Worm (Caenorhabditis elegans) whole organism, early embryonic: ENCODE results near the gene nlp-26.

Experiments used
- B0310.2 ChIP-seq: sonication (generic microtip); optimal IDR thresholded peaks from 2 replicates; lab custom pipeline; 2016; ENCODE audit warnings: mild to moderate bottlenecking, missing genetic modification characterization, missing compliant biosample characterization
- F13C5.2 ChIP-seq: sonication (generic microtip); optimal IDR thresholded peaks from 2 replicates; lab custom pipeline; 2017; ENCODE audit warnings: mild to moderate bottlenecking, missing genetic modification characterization, inconsistent platforms, missing compliant biosample characterization
- aly-1 ChIP-seq: sonication (generic microtip); optimal IDR thresholded peaks from 2 replicates; lab custom pipeline; 2016; ENCODE audit warnings: missing genetic modification characterization, missing compliant biosample characterization
- ama-1 ChIP-seq: fragments of 150-350 bp; optimal IDR thresholded peaks from 2 replicates; lab custom pipeline; 2014
- ceh-13 ChIP-seq: fragments of 200-800 bp; sonication (Bioruptor generic); optimal IDR thresholded peaks from 2 replicates; lab custom pipeline; 2018; ENCODE audit warnings: mild to moderate bottlenecking, missing genetic modification characterization, missing compliant biosample characterization
- ceh-36 ChIP-seq: sonication (generic microtip); optimal IDR thresholded peaks from 2 replicates; lab custom pipeline; 2016; ENCODE audit warnings: missing genetic modification characterization, inconsistent platforms, missing compliant biosample characterization
- ets-7 ChIP-seq: sonication (generic microtip); optimal IDR thresholded peaks from 2 replicates; lab custom pipeline; 2016; ENCODE audit warnings: missing genotype, missing genetic modification characterization, missing compliant biosample characterization
- flt-1 ChIP-seq: fragments of 200-800 bp; sonication (Bioruptor generic); IDR thresholded peaks from 2 replicates; pipeline ENCODE4 v1.3.6; 2022; ENCODE audit warnings: missing genetic modification characterization, missing compliant biosample characterization
- hmbx-1 ChIP-seq: sonication (generic microtip); optimal IDR thresholded peaks from 2 replicates; lab custom pipeline; 2016; ENCODE audit warnings: mild to moderate bottlenecking, missing genetic modification characterization, missing compliant biosample characterization
- hmg-4 ChIP-seq: fragments of 200-800 bp; sonication (Bioruptor generic); optimal IDR thresholded peaks from 2 replicates; lab custom pipeline; 2018; ENCODE audit warnings: mild to moderate bottlenecking, missing genetic modification characterization, missing compliant biosample characterization
- hnd-1 ChIP-seq: sonication (generic microtip); optimal IDR thresholded peaks from 2 replicates; lab custom pipeline; 2016; ENCODE audit warnings: missing genetic modification characterization, missing compliant biosample characterization
- pes-1 ChIP-seq: fragments of 200-800 bp; sonication (Bioruptor generic); IDR thresholded peaks from 2 replicates; pipeline ENCODE4 v1.3.6; 2022; ENCODE audit warnings: missing genetic modification reagents, missing genetic modification characterization, missing compliant biosample characterization
- scrt-1 ChIP-seq: fragments of 200-800 bp; sonication (Bioruptor generic); IDR thresholded peaks from 2 replicates; pipeline ENCODE4 v1.3.6; 2022; ENCODE audit warnings: missing genetic modification characterization, missing compliant biosample characterization
- sea-1 ChIP-seq: fragments of 200-800 bp; sonication (Bioruptor generic); conservative IDR thresholded peaks from 2 replicates; pipeline ENCODE4 v1.3.6; 2022; ENCODE audit warnings: missing genetic modification characterization, missing compliant biosample characterization
- tbx-11 ChIP-seq: fragments of 200-800 bp; sonication (Bioruptor generic); IDR thresholded peaks from 2 replicates; pipeline ENCODE4 v1.3.6; 2022; ENCODE audit warnings: missing genetic modification characterization, missing compliant biosample characterization
- tbx-37 ChIP-seq: fragments of 200-800 bp; sonication (Bioruptor generic); conservative IDR thresholded peaks from 2 replicates; pipeline ENCODE4 v1.3.6; 2022; ENCODE audit warnings: missing genetic modification reagents, missing genetic modification characterization, missing compliant biosample characterization
- tra-4 ChIP-seq: sonication (generic microtip); optimal IDR thresholded peaks from 2 replicates; lab custom pipeline; 2017; ENCODE audit warnings: missing genetic modification characterization, missing compliant biosample characterization

The nlp-26 gene

ce11 chrV:19632948-19633347, 19.7 kb downstream of the nlp-26 start:
- TF ChIP-seq hnd-1 = no peak
- no peak for TF ChIP-seq tra-4 (tag; lab: Kevin White, UChicago)
- no peak for TF ChIP-seq ceh-13
- TF ChIP-seq F13C5.2 (tag; lab: Kevin White, UChicago) = no peak
- no peak for TF ChIP-seq B0310.2 (tag; lab: Kevin White, UChicago)
- no peak for TF ChIP-seq ceh-36
- TF ChIP-seq tbx-11 (GFP tag; lab: Robert Waterston, UW) = no peak
- TF ChIP-seq pes-1 (GFP tag; lab: Robert Waterston, UW) = no peak
- no peak for TF ChIP-seq tbx-37 (GFP tag; lab: Robert Waterston, UW)
- no peak for TF ChIP-seq sea-1 (GFP tag; lab: Robert Waterston, UW)
- no peak for TF ChIP-seq hmg-4

DNA sequence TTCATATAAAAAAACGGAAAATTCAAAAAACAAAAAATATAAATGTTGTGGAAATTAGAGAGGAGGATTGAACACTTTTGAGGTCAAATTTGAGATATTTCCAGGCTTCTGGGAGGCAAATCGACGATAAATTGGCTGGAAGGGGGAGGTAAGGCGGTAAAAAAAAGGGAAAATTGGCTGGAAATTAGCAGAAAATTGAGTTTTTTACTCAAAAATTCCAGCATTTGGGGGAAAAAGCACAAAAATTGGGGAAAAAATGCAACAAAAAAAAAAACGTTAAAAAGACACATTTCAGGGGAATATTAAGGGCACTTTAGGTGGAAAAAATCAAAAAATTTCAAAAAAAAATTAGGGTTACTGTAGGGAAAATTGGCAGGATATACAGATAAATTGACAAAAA, 20.9 kb downstream of the nlp-26 start:
- TF ChIP-seq sea-1 (GFP tag; lab: Robert Waterston, UW) (no peak), tbx-37 (GFP tag; lab: Robert Waterston, UW) (0 out of 2 replicates have a peak, but pooled peaks have one; percentile 8)

DNA sequence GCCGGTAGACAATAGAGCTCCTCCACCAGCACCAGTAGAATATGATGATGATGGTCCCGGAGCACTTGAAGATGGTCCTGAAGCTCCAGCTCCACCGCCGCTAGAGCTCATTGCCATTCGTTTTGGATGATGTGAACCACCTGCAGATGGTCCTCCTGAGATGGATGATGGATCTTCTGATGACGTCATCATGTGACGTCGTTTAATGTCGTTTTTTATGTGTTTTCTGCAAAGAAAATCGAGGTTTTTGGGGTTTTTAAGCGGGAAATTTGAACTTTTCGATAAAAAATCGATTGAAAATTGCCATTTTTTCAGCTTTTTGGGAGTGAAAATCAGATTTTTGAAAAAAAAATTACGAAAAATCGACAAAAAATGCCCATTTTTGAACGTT, 22.9 kb downstream of the nlp-26 start:
- no peak for TF ChIP-seq sea-1 (GFP tag; lab: Robert Waterston, UW)
- TF ChIP-seq aly-1 (tag; lab: Kevin White, UChicago) = no peak
- TF ChIP-seq hmg-4 = no peak
- TF ChIP-seq ceh-13 = no peak
- TF ChIP-seq hmbx-1 = no peak
- no peak for TF ChIP-seq pes-1 (GFP tag; lab: Robert Waterston, UW)
- TF ChIP-seq hnd-1 = no peak
- no peak for TF ChIP-seq F13C5.2 (tag; lab: Kevin White, UChicago)

DNA sequence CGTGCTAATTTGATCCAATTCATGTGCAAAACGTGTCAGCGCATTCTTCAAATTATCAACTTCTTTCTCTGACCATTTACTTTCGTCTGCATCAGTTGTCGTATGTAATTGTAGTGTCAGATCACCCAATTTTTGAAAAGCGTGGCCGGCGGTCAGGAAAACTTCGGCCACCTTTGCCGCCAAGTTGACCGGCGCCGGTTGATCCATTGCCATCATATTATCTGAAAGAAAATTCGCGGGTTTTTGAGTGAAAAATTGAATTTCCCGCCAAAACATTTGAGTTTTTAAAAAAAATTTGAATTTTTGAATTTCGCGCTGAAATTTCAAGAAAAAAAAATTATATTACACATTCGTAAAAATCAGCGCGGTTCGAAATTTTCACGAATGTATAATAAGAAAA, 24.6 kb downstream of the nlp-26 start:
- TF ChIP-seq ceh-36 (no peak), hmbx-1 (no peak), sea-1 (GFP tag; lab: Robert Waterston, UW) (no peak), ceh-13 (no peak), tra-4 (tag; lab: Kevin White, UChicago) (no peak), ama-1 (lab: Kevin White, UChicago) (no peak), scrt-1 (no peak), hmg-4 (no peak), aly-1 (tag; lab: Kevin White, UChicago) (no peak), tbx-37 (GFP tag; lab: Robert Waterston, UW) (no peak), B0310.2 (tag; lab: Kevin White, UChicago) (no peak)

- TF ChIP-seq F13C5.2 (tag; lab: Kevin White, UChicago) (no peak), sea-1 (GFP tag; lab: Robert Waterston, UW) (no peak), ceh-13 (no peak), hnd-1 (no peak), aly-1 (tag; lab: Kevin White, UChicago) (no peak), hmg-4 (no peak), hmbx-1 (no peak), pes-1 (GFP tag; lab: Robert Waterston, UW) (no peak), tra-4 (tag; lab: Kevin White, UChicago) (no peak), scrt-1 (no peak), ama-1 (lab: Kevin White, UChicago) (no peak), flt-1 (GFP tag; lab: Robert Waterston, UW) (no peak), tbx-11 (GFP tag; lab: Robert Waterston, UW) (no peak), B0310.2 (tag; lab: Kevin White, UChicago) (no peak), ets-7 (tag; lab: Kevin White, UChicago) (no peak), ceh-36 (no peak), tbx-37 (GFP tag; lab: Robert Waterston, UW) (no peak)
Measured at ce11 chrV:19640808-19641207, 27.5 kb downstream of the nlp-26 start, which contains the start of gene Y43F8C.6. Gene Y43F8C.6, minus strand, starts transcription at chrV:19640908.

ce11 chrV:19643015-19643414, 29.8 kb downstream of the nlp-26 start:
- TF ChIP-seq tbx-11 (GFP tag; lab: Robert Waterston, UW) (peak; percentile 99), aly-1 (tag; lab: Kevin White, UChicago) (peak; percentile 99), tbx-37 (GFP tag; lab: Robert Waterston, UW) (peak; percentile 98), scrt-1 (peak; percentile 99), F13C5.2 (tag; lab: Kevin White, UChicago) (peak; percentile 100), sea-1 (GFP tag; lab: Robert Waterston, UW) (peak; percentile 99), flt-1 (GFP tag; lab: Robert Waterston, UW) (peak; percentile 99), B0310.2 (tag; lab: Kevin White, UChicago) (peak; percentile 98), pes-1 (GFP tag; lab: Robert Waterston, UW) (peak; percentile 98), ceh-36 (peak; percentile 98), hmg-4 (peak; percentile 99), ets-7 (tag; lab: Kevin White, UChicago) (peak; percentile 95), hmbx-1 (peak; percentile 93), tra-4 (tag; lab: Kevin White, UChicago) (peak; percentile 94), ceh-13 (peak; percentile 99), hnd-1 (peak; percentile 93), ama-1 (lab: Kevin White, UChicago) (peak; percentile 15)

- TF ChIP-seq ceh-13 (no peak), tbx-11 (GFP tag; lab: Robert Waterston, UW) (no peak), ceh-36 (no peak), hnd-1 (no peak), aly-1 (tag; lab: Kevin White, UChicago) (no peak), flt-1 (GFP tag; lab: Robert Waterston, UW) (no peak), tbx-37 (GFP tag; lab: Robert Waterston, UW) (no peak), sea-1 (GFP tag; lab: Robert Waterston, UW) (no peak), ets-7 (tag; lab: Kevin White, UChicago) (no peak), F13C5.2 (tag; lab: Kevin White, UChicago) (no peak), pes-1 (GFP tag; lab: Robert Waterston, UW) (no peak), hmg-4 (no peak), ama-1 (lab: Kevin White, UChicago) (no peak), scrt-1 (no peak), hmbx-1 (no peak), B0310.2 (tag; lab: Kevin White, UChicago) (no peak), tra-4 (tag; lab: Kevin White, UChicago) (no peak)
Measured at ce11 chrV:19643903-19644302, 30.6 kb downstream of the nlp-26 start, which contains the start of the genes Y43F8C.7 and mrps-28. Gene Y43F8C.7, minus strand, starts transcription at chrV:19644030. Gene mrps-28, plus strand, starts transcription at chrV:19644239.
